Worm (Caenorhabditis elegans): Measurements from ENCODE around the gene F28B12.6.

F28B12.6 gene

ce11 chrII:5911274-5911673, 29.4 kb upstream of the F28B12.6 start, which contains the start of gene cgt-3:
TSS of gene cgt-3 (plus strand) at chrII:5911324.
- no peak for TF ChIP-seq let-526 (GFP tag; IDR thresholded peaks at IDR 0.05)
- no peak for TF ChIP-seq T26A5.8 (tag; optimal IDR thresholded peaks at IDR 0.05)
- TF ChIP-seq lin-54 (GFP tag; optimal IDR thresholded peaks at IDR 0.05), result no peak
- no peak for TF ChIP-seq Y53G8AR.9 (GFP tag; conservative IDR thresholded peaks at IDR 0.05)
- no peak for TF ChIP-seq attf-3 (GFP tag; conservative IDR thresholded peaks at IDR 0.05)
- no peak for TF ChIP-seq nhr-80 (tag; optimal IDR thresholded peaks at IDR 0.05)
- no peak for TF ChIP-seq lag-1 (GFP tag; IDR thresholded peaks at IDR 0.05)
- no peak for TF ChIP-seq repo-1 (tag; optimal IDR thresholded peaks at IDR 0.05)
- no peak for TF ChIP-seq mes-4 (tag; optimal IDR thresholded peaks at IDR 0.05)
- no peak for TF ChIP-seq Y79H2A.3 (GFP tag; conservative IDR thresholded peaks at IDR 0.05)
- no peak for TF ChIP-seq D2030.7 (GFP tag; IDR thresholded peaks at IDR 0.05)
- TF ChIP-seq dpff-1 (tag; optimal IDR thresholded peaks at IDR 0.05), result no peak
- TF ChIP-seq akir-1 (GFP tag; optimal IDR thresholded peaks at IDR 0.05), result no peak
- no peak for TF ChIP-seq F39B2.1 (GFP tag; IDR thresholded peaks at IDR 0.05)
- TF ChIP-seq sptf-2 (GFP tag; optimal IDR thresholded peaks at IDR 0.05), result no peak
- TF ChIP-seq ceh-100 (GFP tag; IDR thresholded peaks at IDR 0.05), result no peak
- TF ChIP-seq F37B4.10 (GFP tag; IDR thresholded peaks at IDR 0.05), result no peak

- TF ChIP-seq ztf-22 (GFP tag; optimal IDR thresholded peaks at IDR 0.05) (no peak), atf-7 (tag; optimal IDR thresholded peaks at IDR 0.05) (peak; percentile 9), nhr-80 (tag; optimal IDR thresholded peaks at IDR 0.05) (peak; percentile 93), Y53F4B.3 (GFP tag; IDR thresholded peaks at IDR 0.05) (no peak), sdz-38 (tag; optimal IDR thresholded peaks at IDR 0.05) (no peak), cebp-1 (GFP tag; IDR thresholded peaks at IDR 0.05) (no peak), cebp-1 (tag; optimal IDR thresholded peaks at IDR 0.05) (peak; percentile 52), dox-1 (GFP tag; IDR thresholded peaks at IDR 0.05) (0 out of 2 replicates have a peak, but pooled peaks have one; percentile 41), ets-4 (GFP tag; optimal IDR thresholded peaks at IDR 0.05) (peak; percentile 43), attf-5 (GFP tag; optimal IDR thresholded peaks at IDR 0.05) (peak; percentile 12), mcd-1 (GFP tag; IDR thresholded peaks at IDR 0.05) (no peak), ceh-79 (tag; optimal IDR thresholded peaks at IDR 0.05) (no peak), hmg-1.2 (GFP tag; IDR thresholded peaks at IDR 0.05) (peak; percentile 41; the same call in 1 of the 2 replicates)
These were observed 28.6 kb upstream of the F28B12.6 start for ce11 chrII:5911939-5912523.

ce11 chrII:5913897-5914296, 26.8 kb upstream of the F28B12.6 start:
- TF ChIP-seq hmg-1.2 (GFP tag; IDR thresholded peaks at IDR 0.05) (no peak), zim-3 (tag; optimal IDR thresholded peaks at IDR 0.05) (no peak), nhr-80 (tag; optimal IDR thresholded peaks at IDR 0.05) (peak; percentile 50), ztf-22 (GFP tag; optimal IDR thresholded peaks at IDR 0.05) (no peak)

ce11 chrII:5917010-5917472, 23.6 kb upstream of the F28B12.6 start, which contains the start of gene frh-1:
TSS of gene frh-1 (plus strand) at chrII:5917422.
- TF ChIP-seq aptf-3 (GFP tag; IDR thresholded peaks at IDR 0.05) (no peak), repo-1 (tag; optimal IDR thresholded peaks at IDR 0.05) (peak; percentile 41), K11D2.4 (GFP tag; IDR thresholded peaks at IDR 0.05) (no peak), attf-6 (GFP tag; IDR thresholded peaks at IDR 0.05) (no peak), Y95B8A.8 (GFP tag; IDR thresholded peaks at IDR 0.05) (no peak), madf-6 (GFP tag; IDR thresholded peaks at IDR 0.05) (0 out of 2 replicates have a peak, but pooled peaks have one; percentile 22), lsl-1 (GFP tag; optimal IDR thresholded peaks at IDR 0.05) (peak; percentile 2), Y53G8AR.9 (GFP tag; conservative IDR thresholded peaks at IDR 0.05) (0 out of 2 replicates have a peak, but pooled peaks have one; percentile 57), D2030.7 (GFP tag; IDR thresholded peaks at IDR 0.05) (no peak)

All from whole organism, young adult.